Fruit fly (Drosophila melanogaster): Measurements from ENCODE around the gene Rlip.

Rlip gene

DNA sequence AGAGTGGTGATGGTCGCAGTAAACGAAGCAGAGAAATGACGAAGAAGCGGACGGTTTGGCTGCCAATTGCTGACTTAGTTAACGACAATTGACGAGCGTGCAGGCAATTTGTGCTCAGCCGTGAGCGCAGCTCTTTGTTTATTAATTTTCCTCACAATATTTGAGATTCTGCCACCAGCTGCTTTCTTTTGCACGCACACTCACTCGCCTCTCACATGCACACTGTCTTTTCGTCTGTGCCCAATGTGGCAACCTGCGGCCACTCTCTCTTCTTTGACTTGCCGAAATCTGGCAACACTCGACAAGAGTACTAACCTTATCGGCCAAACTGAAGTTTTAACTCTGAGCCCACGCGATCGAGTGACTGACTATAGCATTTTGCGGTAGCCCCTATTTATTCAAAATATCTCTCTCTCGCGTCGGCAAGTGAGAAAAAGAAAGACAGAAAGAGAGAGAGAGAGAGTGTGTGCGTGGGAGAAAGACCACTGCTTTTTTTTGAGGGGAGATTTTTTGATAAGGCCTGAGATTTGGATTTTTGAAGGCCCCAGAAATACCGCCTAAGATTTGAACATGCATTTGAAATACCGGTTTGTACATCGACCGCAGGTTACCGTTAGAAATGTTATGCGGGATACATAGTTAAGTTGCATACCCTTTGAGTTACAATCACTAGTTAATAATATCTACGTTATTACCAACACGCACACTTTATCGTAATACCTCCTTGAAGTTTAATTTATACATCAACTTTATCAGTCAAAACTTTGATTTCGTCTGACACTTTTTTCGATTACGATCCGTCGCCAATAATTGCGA, 43.2 kb downstream of the Rlip start, which contains the start of gene Mvl (continued):
- TF ChIP-seq CG9876 (GFP tag; optimal IDR thresholded peaks at IDR 0.05), result no peak
- TF ChIP-seq CG12769 (tag; optimal IDR thresholded peaks at IDR 0.05), result peak; percentile 38
- TF ChIP-seq CoRest (tag; optimal IDR thresholded peaks at IDR 0.05), result peak; percentile 47
- no peak for TF ChIP-seq Camta (GFP tag; optimal IDR thresholded peaks at IDR 0.05)
- TF ChIP-seq cas (GFP tag; IDR thresholded peaks at IDR 0.05), result no peak
- no peak for TF ChIP-seq cad (GFP tag; optimal IDR thresholded peaks at IDR 0.05)
- peak; percentile 74 for TF ChIP-seq CG1832 (GFP tag; optimal IDR thresholded peaks at IDR 0.05)
- no peak for TF ChIP-seq en (GFP tag; optimal IDR thresholded peaks at IDR 0.05)
- no peak; the same call in 1 of the 2 replicates for TF ChIP-seq rib (GFP tag; IDR thresholded peaks at IDR 0.05)
- TF ChIP-seq CG12391 (tag; optimal IDR thresholded peaks at IDR 0.05), result no peak
- no peak for TF ChIP-seq Hey (tag; optimal IDR thresholded peaks at IDR 0.05)
- TF ChIP-seq row (GFP tag; IDR thresholded peaks at IDR 0.05), result 0 out of 3 replicates have a peak, but pooled peaks have one; percentile 21
- TF ChIP-seq Ssrp (tag; optimal IDR thresholded peaks at IDR 0.05), result no peak
- no peak for TF ChIP-seq dan (GFP tag; IDR thresholded peaks at IDR 0.05)
- TF ChIP-seq wek (GFP tag; optimal IDR thresholded peaks at IDR 0.05), result no peak
- TF ChIP-seq CG2116 (GFP tag; optimal IDR thresholded peaks at IDR 0.05), result peak; percentile 44
- TF ChIP-seq PHDP (tag; optimal IDR thresholded peaks at IDR 0.05), result no peak
- TF ChIP-seq CG4854 (GFP tag; optimal IDR thresholded peaks at IDR 0.05), result no peak
- TF ChIP-seq CG12744 (GFP tag; optimal IDR thresholded peaks at IDR 0.05), result no peak
- peak; percentile 20 for TF ChIP-seq CG15601 (tag; optimal IDR thresholded peaks at IDR 0.05)
- no peak for TF ChIP-seq pb (GFP tag; optimal IDR thresholded peaks at IDR 0.05)
- TF ChIP-seq dpn (GFP tag; optimal IDR thresholded peaks at IDR 0.05), result no peak
- TF ChIP-seq sna (GFP tag; IDR thresholded peaks at IDR 0.05; ENCODE audit: partially characterized antibody), result no peak
- TF ChIP-seq CG8359 (GFP tag; optimal IDR thresholded peaks at IDR 0.05; ENCODE audit: borderline replicate concordance), result no peak
- no peak for TF ChIP-seq CG12299 (tag; optimal IDR thresholded peaks at IDR 0.05)
- TF ChIP-seq her (GFP tag; optimal IDR thresholded peaks at IDR 0.05), result no peak
- no peak for TF ChIP-seq ara (GFP tag; IDR thresholded peaks at IDR 0.05)
- TF ChIP-seq CG11456 (GFP tag; IDR thresholded peaks at IDR 0.05), result no peak
- no peak for TF ChIP-seq Fer3 (tag; optimal IDR thresholded peaks at IDR 0.05)
- TF ChIP-seq CG4730 (GFP tag; IDR thresholded peaks at IDR 0.05), result no peak
- TF ChIP-seq danr (GFP tag; IDR thresholded peaks at IDR 0.05), result no peak
- no peak for TF ChIP-seq ttk (GFP tag; IDR thresholded peaks at IDR 0.05)
- no peak for TF ChIP-seq tgo (GFP tag; IDR thresholded peaks at IDR 0.05)
- no peak for TF ChIP-seq CG33213 (GFP tag; optimal IDR thresholded peaks at IDR 0.05)
- TF ChIP-seq fd3F (GFP tag; optimal IDR thresholded peaks at IDR 0.05), result no peak
- no peak for TF ChIP-seq ci (GFP tag; IDR thresholded peaks at IDR 0.05)
- no peak; the same call in 1 of the 2 replicates for TF ChIP-seq onecut (GFP tag; IDR thresholded peaks at IDR 0.05)
- peak; percentile 37 for TF ChIP-seq amos (GFP tag; IDR thresholded peaks at IDR 0.05; ENCODE audit: partially characterized antibody)
- no peak for TF ChIP-seq Nf-YB (GFP tag; optimal IDR thresholded peaks at IDR 0.05)
- TF ChIP-seq CG14441 (GFP tag; IDR thresholded peaks at IDR 0.05), result no peak
- TF ChIP-seq org-1 (GFP tag; optimal IDR thresholded peaks at IDR 0.05), result no peak
- 0 out of 3 replicates have a peak, but pooled peaks have one; percentile 25 for TF ChIP-seq CG14860 (GFP tag; IDR thresholded peaks at IDR 0.05; ENCODE audit: partially characterized antibody)
- peak; percentile 89 for TF ChIP-seq CG6175 (GFP tag; IDR thresholded peaks at IDR 0.05)
- peak; percentile 69 for TF ChIP-seq Med (GFP tag)
- TF ChIP-seq pfk (GFP tag; optimal IDR thresholded peaks at IDR 0.05), result peak; percentile 30
- no peak for TF ChIP-seq Max (GFP tag; optimal IDR thresholded peaks at IDR 0.05)
- TF ChIP-seq Hmx (GFP tag; optimal IDR thresholded peaks at IDR 0.05), result no peak
- no peak for TF ChIP-seq Chrac-16 (GFP tag; optimal IDR thresholded peaks at IDR 0.05)
- TF ChIP-seq NK7.1 (GFP tag; optimal IDR thresholded peaks at IDR 0.05), result no peak
- no peak for TF ChIP-seq dmrt11E (tag; optimal IDR thresholded peaks at IDR 0.05)
